Worm (Caenorhabditis elegans) whole organism, L2 larva: ENCODE data around the gene mip-1.

Experiments used
- C34F6.9 ChIP-seq: fragments of 150-350 bp; optimal IDR thresholded peaks from 2 replicates; lab custom pipeline; 2014; ENCODE audit warnings: missing biosample characterization, missing genetic modification characterization
- F13H6.1 ChIP-seq: sonication (generic microtip); optimal IDR thresholded peaks from 2 replicates; lab custom pipeline; 2016; ENCODE audit warnings: missing genetic modification characterization, missing compliant biosample characterization
- R02D3.7 ChIP-seq: fragments of 150-350 bp; optimal IDR thresholded peaks from 2 replicates; lab custom pipeline; 2014; ENCODE audit warnings: missing biosample characterization, missing genetic modification characterization
- Y55F3AM.14 ChIP-seq: fragments of 200-800 bp; sonication (Bioruptor generic); optimal IDR thresholded peaks from 2 replicates; lab custom pipeline; 2018; ENCODE audit warnings: mild to moderate bottlenecking, missing genetic modification characterization, missing compliant biosample characterization
- ZK546.5 ChIP-seq: sonication (generic microtip); optimal IDR thresholded peaks from 2 replicates; lab custom pipeline; 2017; ENCODE audit warnings: missing biosample characterization, missing genetic modification characterization
- alr-1 ChIP-seq: fragments of 150-350 bp; optimal IDR thresholded peaks from 2 replicates; lab custom pipeline; 2014; ENCODE audit warnings: missing biosample characterization, missing genetic modification characterization
- aly-2 ChIP-seq: fragments of 150-350 bp; optimal IDR thresholded peaks from 2 replicates; lab custom pipeline; 2014; ENCODE audit warnings: missing biosample characterization, missing genetic modification characterization
- ama-1 ChIP-seq: fragments of 150-350 bp; optimal IDR thresholded peaks from 2 replicates; lab custom pipeline; 2018; ENCODE audit warnings: inconsistent platforms
- ceh-16 ChIP-seq: fragments of 150-350 bp; optimal IDR thresholded peaks from 2 replicates; lab custom pipeline; 2014; ENCODE audit warnings: missing biosample characterization, missing genetic modification characterization
- ceh-82 ChIP-seq: fragments of 150-350 bp; optimal IDR thresholded peaks from 2 replicates; lab custom pipeline; 2014; ENCODE audit warnings: missing biosample characterization, missing genetic modification characterization
- crh-2 ChIP-seq: sonication (generic microtip); optimal IDR thresholded peaks from 2 replicates; lab custom pipeline; 2017; ENCODE audit warnings: missing biosample characterization, missing genetic modification characterization
- dmd-4 ChIP-seq: sonication (generic microtip); optimal IDR thresholded peaks from 2 replicates; lab custom pipeline; 2017; ENCODE audit warnings: missing biosample characterization, missing genetic modification characterization
- egl-27 ChIP-seq: sonication (generic microtip); optimal IDR thresholded peaks from 3 replicates; lab custom pipeline; 2017; ENCODE audit warnings: missing biosample characterization, missing genetic modification reagents, missing genetic modification characterization
- fos-1 ChIP-seq: fragments of 150-350 bp; optimal IDR thresholded peaks from 2 replicates; lab custom pipeline; 2014; ENCODE audit warnings: missing biosample characterization, missing genetic modification characterization
- gmeb-1 ChIP-seq: fragments of 150-350 bp; optimal IDR thresholded peaks from 2 replicates; lab custom pipeline; 2014; ENCODE audit warnings: missing biosample characterization, missing genetic modification characterization
- lin-11 ChIP-seq: fragments of 150-350 bp; sonication (generic microtip); optimal IDR thresholded peaks from 2 replicates; lab custom pipeline; 2014; ENCODE audit warnings: missing biosample characterization, missing genetic modification characterization, inconsistent platforms, mixed read lengths
- lin-13 ChIP-seq: fragments of 150-350 bp; optimal IDR thresholded peaks from 2 replicates; lab custom pipeline; 2014; ENCODE audit warnings: missing biosample characterization, missing genetic modification reagents, missing genetic modification characterization
- lin-39 ChIP-seq: fragments of 150-350 bp; optimal IDR thresholded peaks from 2 replicates; lab custom pipeline; 2014; ENCODE audit warnings: missing biosample characterization, missing genetic modification reagents, missing genetic modification characterization
- lsy-2 ChIP-seq, 2 experiments: fragments of 150-350 bp in 1 of 2; sonication (generic microtip) in 1 of 2; optimal IDR thresholded peaks; 2 replicates each; lab custom pipeline; 2014 to 2017; ENCODE audit warnings: missing biosample characterization in 2 of 2, missing genetic modification characterization in 2 of 2
- mbf-1 ChIP-seq: sonication (generic microtip); optimal IDR thresholded peaks from 2 replicates; lab custom pipeline; 2017; ENCODE audit warnings: missing biosample characterization, missing genetic modification characterization
- nhr-10 ChIP-seq: sonication (generic microtip); optimal IDR thresholded peaks from 2 replicates; lab custom pipeline; 2017; ENCODE audit warnings: missing biosample characterization, missing genetic modification characterization
- nhr-12 ChIP-seq: fragments of 150-350 bp; optimal IDR thresholded peaks from 2 replicates; lab custom pipeline; 2014; ENCODE audit warnings: missing biosample characterization, missing genetic modification characterization
- nhr-21 ChIP-seq: fragments of 150-350 bp; optimal IDR thresholded peaks from 2 replicates; lab custom pipeline; 2014; ENCODE audit warnings: missing biosample characterization, missing genetic modification characterization
- nhr-23 ChIP-seq: fragments of 150-350 bp; optimal IDR thresholded peaks from 2 replicates; lab custom pipeline; 2014; ENCODE audit warnings: missing biosample characterization, missing genetic modification reagents, missing genetic modification characterization
- nhr-237 ChIP-seq: fragments of 150-350 bp; optimal IDR thresholded peaks from 2 replicates; lab custom pipeline; 2014; ENCODE audit warnings: missing biosample characterization, missing genetic modification characterization
- nhr-25 ChIP-seq: fragments of 150-350 bp; sonication (generic microtip); optimal IDR thresholded peaks from 3 replicates; lab custom pipeline; 2014; ENCODE audit warnings: missing biosample characterization, missing genetic modification characterization
- nhr-6 ChIP-seq: fragments of 150-350 bp; optimal IDR thresholded peaks from 2 replicates; lab custom pipeline; 2014; ENCODE audit warnings: missing biosample characterization, missing genetic modification characterization
- nhr-77 ChIP-seq: fragments of 150-350 bp; optimal IDR thresholded peaks from 2 replicates; lab custom pipeline; 2014; ENCODE audit warnings: missing biosample characterization, missing genetic modification characterization
- skn-1 ChIP-seq: sonication (generic microtip); optimal IDR thresholded peaks from 2 replicates; lab custom pipeline; 2017; ENCODE audit warnings: missing biosample characterization, missing genetic modification characterization
- sma-3 ChIP-seq: sonication (generic microtip); optimal IDR thresholded peaks from 2 replicates; lab custom pipeline; 2016; ENCODE audit warnings: missing genetic modification reagents, missing genetic modification characterization, missing compliant biosample characterization
- snpc-4 ChIP-seq: fragments of 150-350 bp; optimal IDR thresholded peaks from 2 replicates; lab custom pipeline; 2014; ENCODE audit warnings: missing biosample characterization, missing genetic modification characterization
- unc-39 ChIP-seq: fragments of 150-350 bp; optimal IDR thresholded peaks from 2 replicates; lab custom pipeline; 2014; ENCODE audit warnings: missing biosample characterization, missing genetic modification characterization
- unc-55 ChIP-seq: fragments of 150-350 bp; sonication (generic microtip); optimal IDR thresholded peaks from 3 replicates; lab custom pipeline; 2014; ENCODE audit warnings: missing biosample characterization, missing genetic modification reagents, missing genetic modification characterization
- unc-62 ChIP-seq: fragments of 150-350 bp; optimal IDR thresholded peaks from 2 replicates; lab custom pipeline; 2014; ENCODE audit warnings: missing biosample characterization, missing genetic modification reagents, missing genetic modification characterization
- ztf-4 ChIP-seq: fragments of 150-350 bp; optimal IDR thresholded peaks from 2 replicates; lab custom pipeline; 2014; ENCODE audit warnings: missing biosample characterization, missing genetic modification characterization

mip-1 gene

DNA sequence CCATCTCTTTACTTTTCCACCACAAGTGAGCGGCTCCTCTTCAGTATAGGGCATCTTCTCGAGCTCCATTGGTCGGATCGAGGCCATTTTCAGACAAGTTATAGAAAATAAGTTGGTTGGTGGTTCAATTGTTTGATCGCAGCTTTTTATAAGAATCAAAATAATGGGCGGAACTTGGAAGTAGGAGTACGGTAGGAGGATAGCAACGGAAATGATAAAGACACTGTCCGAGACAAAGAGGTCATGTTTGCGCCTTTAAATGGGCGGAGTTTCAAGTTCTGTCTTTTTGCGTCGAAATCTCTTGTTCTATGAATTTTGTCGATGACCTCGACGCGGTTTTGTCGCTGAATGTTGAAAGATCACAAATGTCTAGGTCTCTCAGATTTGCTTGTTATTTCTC lies 29.3 kb downstream of the mip-1 start, which contains the start of gene F26A1.8:
Gene F26A1.8, minus strand, starts transcription at position 101 of the 400 bp plus-strand sequence.
- TF ChIP-seq crh-2 (no peak), F13H6.1 (tag; lab: Kevin White, UChicago) (no peak), nhr-25 (tag; lab: Kevin White, UChicago) (no peak), nhr-12 (no peak), unc-55 (GFP tag; lab: Kevin White, UChicago) (no peak), aly-2 (no peak), skn-1 (tag; lab: Kevin White, UChicago) (no peak), R02D3.7 (tag; lab: Kevin White, UChicago) (no peak), mbf-1 (tag; lab: Kevin White, UChicago) (no peak), nhr-10 (tag; lab: Kevin White, UChicago) (no peak), nhr-21 (tag; lab: Kevin White, UChicago) (no peak), alr-1 (tag; lab: Kevin White, UChicago) (no peak), ztf-4 (tag; lab: Kevin White, UChicago) (no peak), C34F6.9 (tag; lab: Kevin White, UChicago) (no peak), nhr-237 (tag; lab: Kevin White, UChicago) (no peak), snpc-4 (tag; lab: Kevin White, UChicago) (no peak), dmd-4 (tag; lab: Kevin White, UChicago) (no peak)

- TF ChIP-seq F13H6.1 (tag; lab: Kevin White, UChicago): no peak
- no peak for TF ChIP-seq lin-11
These were observed 33.7 kb downstream of the mip-1 start, which contains the start of gene F26A1.3 for ce11 chrIII:4826606-4827005. Gene F26A1.3 (plus strand): TSS chrIII:4826906.

DNA sequence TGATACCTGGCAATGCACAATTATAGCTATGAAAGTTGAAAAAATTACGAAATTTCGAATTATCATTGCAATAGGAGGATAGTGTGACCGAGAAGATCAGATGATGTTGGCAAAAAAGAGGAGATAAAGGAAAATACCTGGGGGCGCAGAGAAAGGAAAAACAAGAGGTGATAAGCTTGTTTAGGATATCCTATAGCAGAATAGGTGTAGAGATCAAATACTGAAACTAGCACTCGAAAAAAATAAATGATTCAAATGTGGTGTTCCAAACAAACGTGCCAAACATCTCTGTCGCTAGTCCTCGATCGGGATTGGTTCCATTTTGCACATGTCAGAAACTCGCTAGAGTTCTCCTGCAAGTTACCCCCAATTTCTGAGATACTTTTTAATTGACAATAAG lies 36.6 kb downstream of the mip-1 start, which contains the start of gene F26A1.9:
Gene F26A1.9, minus strand, starts transcription at position 101 of the 400 bp plus-strand sequence.
- TF ChIP-seq ztf-4 (tag; lab: Kevin White, UChicago) (no peak), lin-39 (no peak), sma-3 (GFP tag; lab: Kevin White, UChicago) (no peak), egl-27 (no peak), nhr-237 (tag; lab: Kevin White, UChicago) (no peak), lsy-2 (tag; optimal IDR thresholded peaks at IDR 0.05; lab: Kevin White, UChicago) (no peak), unc-39 (tag; lab: Kevin White, UChicago) (no peak), nhr-10 (tag; lab: Kevin White, UChicago) (no peak), nhr-77 (no peak), ceh-16 (no peak), gmeb-1 (tag; lab: Kevin White, UChicago) (no peak), nhr-23 (no peak), nhr-12 (no peak), Y55F3AM.14 (GFP tag; lab: Kevin White, UChicago) (no peak), C34F6.9 (tag; lab: Kevin White, UChicago) (no peak), nhr-21 (tag; lab: Kevin White, UChicago) (no peak), ZK546.5 (tag; lab: Kevin White, UChicago) (no peak), fos-1 (tag; lab: Kevin White, UChicago) (no peak), nhr-6 (no peak)
- TF ChIP-seq, all 48 proteins: peak for 0

DNA sequence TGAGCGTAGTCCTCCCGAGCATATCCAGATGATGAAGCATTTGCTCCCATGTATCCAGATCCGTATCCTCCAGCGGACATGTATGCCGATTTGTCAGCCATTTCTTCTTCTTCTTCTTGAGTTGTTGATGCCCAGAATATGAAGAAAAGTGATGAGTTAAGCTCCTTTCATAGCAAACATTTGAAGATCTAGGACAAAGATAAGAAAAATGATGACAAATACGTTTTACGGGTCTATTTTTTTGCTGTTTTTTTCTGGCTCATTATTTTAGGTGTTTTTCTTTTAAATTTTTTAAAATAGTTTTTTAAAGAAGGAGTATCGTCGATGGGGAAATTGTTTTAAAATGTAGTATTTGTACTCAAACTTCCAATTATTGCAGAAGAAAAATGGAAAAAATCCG lies 37.3 kb downstream of the mip-1 start, which contains the start of gene nspd-9:
Gene nspd-9, minus strand, starts transcription at position 101 of the 400 bp plus-strand sequence.
- TF ChIP-seq R02D3.7 (tag; lab: Kevin White, UChicago) (no peak), unc-55 (GFP tag; lab: Kevin White, UChicago) (no peak), ama-1 (no peak), sma-3 (GFP tag; lab: Kevin White, UChicago) (no peak), nhr-21 (tag; lab: Kevin White, UChicago) (no peak), unc-62 (GFP tag; lab: Kevin White, UChicago) (no peak), ZK546.5 (tag; lab: Kevin White, UChicago) (no peak), lin-13 (no peak)
- TF ChIP-seq, all 48 proteins: peak for 0

- TF ChIP-seq skn-1 (tag; lab: Kevin White, UChicago) (no peak), egl-27 (no peak), aly-2 (no peak), fos-1 (tag; lab: Kevin White, UChicago) (no peak), ceh-82 (no peak)
- TF ChIP-seq, all 48 proteins: peak for 0
These were observed 44.5 kb downstream of the mip-1 start, which contains the start of the genes acbp-7 and F26A1.19 for ce11 chrIII:4837429-4837828. Gene acbp-7 (plus strand): TSS chrIII:4837729. Gene F26A1.19 (plus strand): TSS chrIII:4837731.
